Worm (Caenorhabditis elegans) whole organism, dauer: ENCODE results near the gene ZK596.3.

Experiments
- unc-62 ChIP-seq: sonication (generic microtip); optimal IDR thresholded peaks from 2 replicates; lab custom pipeline; 2017; ENCODE audit warnings: missing biosample characterization, missing genetic modification reagents, missing genetic modification characterization

The ZK596.3 gene

DNA sequence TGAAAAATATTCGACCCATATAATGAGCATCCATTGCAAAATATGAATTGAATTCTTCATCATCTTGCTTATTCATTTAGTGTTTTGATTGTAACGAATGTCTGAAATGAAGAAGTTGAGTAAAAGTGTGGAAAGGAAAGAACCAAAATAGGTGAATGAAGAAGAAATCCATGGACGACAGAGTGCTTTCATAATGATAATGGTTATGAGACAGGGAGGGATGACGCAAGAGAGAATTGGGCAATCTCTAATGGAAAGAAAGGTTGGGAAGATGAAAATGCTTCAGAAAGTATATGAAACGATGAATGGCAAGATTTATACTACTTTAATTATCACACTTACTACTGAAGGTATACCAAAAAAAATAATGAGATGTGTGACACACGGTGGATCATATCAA, at the start of gene ZK596.3:
ZK596.3 (minus strand) TSS at position 101 of the 400 bp plus-strand sequence.
- TF ChIP-seq unc-62 (GFP tag; lab: Kevin White, UChicago): no peak

DNA sequence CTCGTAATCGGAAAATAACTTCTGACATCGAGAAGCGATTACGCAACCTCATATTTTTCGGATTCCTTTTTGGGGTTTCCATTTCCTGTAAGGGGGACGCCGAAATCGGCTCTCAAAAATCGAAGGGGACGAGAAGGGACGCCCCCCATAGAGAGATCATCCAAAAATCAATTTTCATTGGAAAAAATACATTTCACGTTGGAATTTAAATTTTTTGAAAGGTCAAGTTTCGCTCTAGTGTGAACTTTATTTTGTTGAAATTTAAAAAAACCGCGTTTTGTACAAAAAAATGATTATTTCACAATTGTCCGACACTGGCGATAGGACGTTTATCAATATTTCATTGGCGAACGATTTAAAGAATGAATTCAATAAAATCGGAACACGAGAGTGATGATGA, 47.8 kb upstream of the ZK596.3 start, which contains the start of gene Y69E1A.3:
Y69E1A.3 (plus strand) TSS at position 301 of the 400 bp plus-strand sequence.
- TF ChIP-seq unc-62 (GFP tag; lab: Kevin White, UChicago): no peak

DNA sequence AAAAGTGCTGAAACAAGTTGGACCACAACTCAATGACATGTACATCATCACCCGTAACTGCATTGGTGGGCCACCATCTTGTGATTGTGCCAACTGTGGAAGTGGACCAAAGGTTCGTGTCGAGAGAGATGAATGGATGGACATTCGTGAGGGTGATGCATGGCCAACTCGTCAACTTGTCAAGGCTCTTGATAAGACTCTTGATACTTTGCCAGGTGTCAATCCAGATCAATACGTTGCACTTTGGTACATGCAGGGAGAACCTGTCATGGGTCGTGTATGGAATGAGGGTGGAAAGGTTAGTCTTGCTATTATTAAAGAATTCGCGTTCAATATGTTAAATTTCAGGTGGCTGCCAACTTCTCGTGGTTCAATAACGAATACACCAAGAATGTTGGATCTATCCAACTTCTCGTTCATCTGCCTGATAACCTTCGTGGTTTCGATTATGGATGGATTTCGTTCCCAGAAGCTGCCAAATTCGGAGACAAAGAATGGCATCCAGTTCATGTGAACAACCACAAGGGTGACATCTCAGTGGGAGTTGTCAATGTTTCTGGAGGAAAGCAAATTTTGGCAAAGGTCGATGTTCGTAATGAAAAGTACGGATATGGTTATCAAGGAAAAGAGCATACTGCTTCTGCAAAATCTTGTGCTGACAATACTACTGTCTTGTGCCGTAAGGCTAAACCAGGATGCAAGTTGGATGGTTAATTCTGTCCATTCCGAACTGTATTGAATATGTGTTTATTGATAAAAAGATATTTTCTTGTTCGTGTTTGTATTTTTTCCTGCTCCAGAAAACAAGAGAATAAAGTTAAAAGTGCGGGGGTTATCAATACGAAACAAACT, 46.4 kb upstream of the ZK596.3 start:
- no peak for TF ChIP-seq unc-62 (GFP tag; lab: Kevin White, UChicago)

DNA sequence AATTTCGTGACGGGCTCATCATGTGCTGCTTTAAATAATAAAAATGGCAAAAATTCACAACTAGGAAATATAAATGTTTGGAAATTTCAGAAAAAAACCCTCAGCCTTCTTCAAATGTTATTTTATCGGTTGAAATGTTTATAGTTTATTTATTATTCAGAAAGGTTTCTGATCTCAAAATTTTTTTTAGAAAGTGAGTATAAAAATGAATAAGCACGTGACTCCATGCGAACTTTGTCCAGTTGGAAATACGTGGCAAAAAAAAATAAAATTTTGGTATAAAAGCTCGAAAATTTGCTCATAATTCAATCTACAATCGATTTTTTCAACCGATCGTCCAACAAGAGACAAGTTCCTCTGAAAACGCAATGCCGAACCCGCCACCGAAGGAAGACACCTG, 45.3 kb upstream of the ZK596.3 start, which contains the start of gene nsph-3.1:
nsph-3.1 (plus strand) TSS at position 301 of the 400 bp plus-strand sequence.
- no peak for TF ChIP-seq unc-62 (GFP tag; lab: Kevin White, UChicago)

DNA sequence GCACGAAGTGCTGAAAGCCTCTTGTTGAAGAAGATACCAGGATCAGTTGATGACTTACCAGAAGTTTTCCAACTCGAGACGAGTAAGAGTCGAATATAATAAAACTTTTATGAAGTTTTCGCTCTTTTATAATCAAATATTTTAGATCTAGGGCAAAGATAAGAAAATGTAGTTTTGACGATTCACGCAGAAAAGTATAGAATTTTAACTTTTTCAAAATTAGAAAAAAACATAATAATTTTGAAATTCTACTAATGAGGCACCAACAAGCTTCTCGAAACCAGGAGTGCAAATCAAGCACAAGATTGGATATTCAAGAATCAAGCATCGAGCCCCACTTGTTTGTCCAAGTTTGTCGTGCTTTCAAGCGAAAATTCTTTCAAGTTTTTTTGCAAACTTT, 44.6 kb upstream of the ZK596.3 start, which contains the start of gene Y69E1A.1:
Y69E1A.1 (minus strand) TSS at position 101 of the 400 bp plus-strand sequence.
- TF ChIP-seq unc-62 (GFP tag; lab: Kevin White, UChicago): no peak

DNA sequence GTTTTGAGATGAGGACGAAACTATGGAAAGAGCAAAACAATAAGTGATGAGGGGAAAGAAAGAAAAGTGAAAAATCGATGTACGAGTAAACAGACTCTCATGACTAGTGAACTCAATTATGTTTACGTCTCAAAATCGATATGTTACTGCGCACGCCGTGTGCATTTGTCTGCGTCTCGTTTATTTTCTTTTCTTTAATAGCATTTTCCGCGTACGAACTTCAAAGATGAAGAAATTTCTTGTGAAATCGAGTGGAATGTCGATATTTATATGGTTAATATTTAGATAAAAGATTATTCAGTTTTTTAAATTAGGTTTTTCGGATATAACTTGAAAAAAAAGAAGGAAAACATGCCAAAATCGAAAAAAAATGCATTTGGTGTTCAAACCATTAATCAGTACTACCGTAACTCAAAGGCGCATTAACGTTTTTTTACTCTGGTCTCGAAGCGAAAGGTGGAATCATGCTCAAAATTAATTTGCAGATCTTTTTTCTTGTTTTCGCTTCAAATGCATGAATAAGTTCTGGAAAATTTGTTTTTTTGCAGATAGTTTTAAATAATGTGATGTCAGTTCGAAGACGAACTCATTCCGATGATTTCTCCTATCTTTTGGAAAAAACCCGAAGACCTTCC, 32.8 kb upstream of the ZK596.3 start, which contains the start of gene fic-1:
fic-1 (plus strand) TSS at position 549 of the 635 bp plus-strand sequence.
- no peak for TF ChIP-seq unc-62 (GFP tag; lab: Kevin White, UChicago)

DNA sequence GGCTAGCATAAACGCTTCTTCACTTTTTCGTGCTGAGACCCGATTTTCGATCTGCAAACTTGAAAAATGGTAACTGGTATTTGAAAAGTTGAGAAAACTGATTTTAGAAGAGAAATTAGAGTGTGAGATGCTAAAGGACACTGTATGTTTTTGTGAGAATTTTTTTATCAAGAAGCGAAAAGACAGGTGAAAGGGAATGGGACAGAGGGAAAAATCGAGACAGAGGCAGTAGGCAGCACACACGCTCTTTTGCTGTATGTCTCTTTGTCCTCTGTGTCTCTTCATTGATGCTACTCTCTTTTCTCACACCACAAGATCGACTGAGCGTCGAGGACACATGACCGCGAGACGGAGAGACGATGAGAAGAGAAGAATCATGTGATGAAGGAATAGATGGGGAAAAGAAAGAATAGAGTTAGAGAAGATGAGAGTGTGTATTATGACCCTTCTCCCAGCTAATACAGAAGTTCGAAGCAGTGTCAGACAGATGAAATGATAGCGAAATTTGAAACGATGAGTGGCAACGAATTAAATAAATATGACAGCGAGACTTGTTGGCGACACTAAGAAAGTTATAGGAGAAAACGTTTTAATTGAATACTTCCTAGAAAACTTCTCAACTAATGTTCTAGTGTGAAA, 31.8 kb upstream of the ZK596.3 start, which contains the start of gene lgg-2:
lgg-2 (minus strand) TSS at position 51 of the 639 bp plus-strand sequence.
- TF ChIP-seq unc-62 (GFP tag; lab: Kevin White, UChicago): no peak

DNA sequence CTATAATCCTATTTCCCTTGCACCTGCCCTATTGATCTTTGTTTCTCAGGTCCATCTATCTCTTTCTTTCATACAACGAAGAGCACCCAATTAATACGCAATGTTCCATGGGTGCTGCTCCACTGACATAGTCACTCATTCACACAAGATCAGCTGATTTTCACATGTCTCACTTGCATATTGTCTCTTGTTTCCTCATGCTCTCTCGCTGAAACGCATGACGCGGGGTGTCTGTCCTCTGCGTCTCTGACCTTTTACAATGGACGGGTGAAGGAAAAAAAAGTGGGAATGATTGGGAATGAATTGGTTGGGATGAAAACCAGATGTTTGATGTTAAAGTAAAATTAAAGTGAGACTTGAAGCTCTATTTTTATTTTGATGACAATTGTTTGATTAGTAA, 31.2 kb upstream of the ZK596.3 start:
- no peak for TF ChIP-seq unc-62 (GFP tag; lab: Kevin White, UChicago)

DNA sequence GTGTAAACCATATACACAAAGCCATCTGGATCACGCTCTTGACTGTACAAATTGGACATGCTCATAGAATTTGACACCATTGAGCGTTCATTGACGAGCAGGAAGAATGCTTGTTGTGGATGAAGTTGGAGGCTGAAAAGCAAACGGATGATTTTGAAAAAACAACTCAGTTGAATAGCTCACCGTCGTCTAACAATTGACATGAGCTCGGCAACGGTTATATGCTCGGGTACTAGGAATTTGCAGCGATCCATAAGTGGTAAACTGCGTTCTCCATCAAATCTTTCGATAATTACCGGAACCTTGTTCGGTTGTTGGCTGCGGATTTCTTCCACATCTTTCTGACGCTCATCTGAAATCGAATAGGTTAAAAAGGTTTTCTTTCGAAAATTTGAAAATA, 30.6 kb upstream of the ZK596.3 start:
- no peak for TF ChIP-seq unc-62 (GFP tag; lab: Kevin White, UChicago)

DNA sequence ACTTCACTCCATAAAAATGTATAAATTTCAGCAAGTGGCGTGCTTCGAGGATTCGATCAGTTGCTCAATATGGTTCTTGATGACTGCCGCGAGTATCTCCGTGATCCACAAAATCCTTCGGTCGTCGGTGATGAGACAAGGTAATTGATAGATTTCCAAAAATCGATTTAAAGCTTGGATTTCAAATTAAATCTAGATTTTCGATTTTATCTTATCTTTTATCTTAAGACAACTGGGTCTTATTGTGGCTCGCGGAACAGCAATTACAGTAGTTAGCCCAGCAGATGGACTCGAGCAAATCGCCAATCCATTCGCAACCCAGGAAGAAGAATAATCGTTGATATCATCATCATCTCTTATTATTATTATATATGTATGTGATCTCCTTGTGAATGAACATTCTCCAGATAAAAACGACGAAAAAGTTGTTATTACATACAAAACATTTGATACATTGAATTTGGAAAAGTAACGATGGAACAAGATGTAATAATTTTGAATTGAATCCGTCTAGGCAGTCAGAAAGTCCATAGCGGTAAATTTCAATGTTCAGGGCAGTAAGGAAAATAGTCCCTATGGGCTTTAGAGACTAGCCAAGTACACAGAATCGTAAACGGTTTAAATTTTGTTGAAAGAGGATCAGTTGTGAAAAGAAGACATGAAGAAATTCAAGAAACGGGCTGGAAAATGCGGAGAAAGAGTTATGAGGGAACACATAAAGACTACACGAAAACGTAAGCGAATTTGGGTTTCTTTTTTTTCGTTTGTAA, 29.8 kb upstream of the ZK596.3 start:
- no peak for TF ChIP-seq unc-62 (GFP tag; lab: Kevin White, UChicago)

DNA sequence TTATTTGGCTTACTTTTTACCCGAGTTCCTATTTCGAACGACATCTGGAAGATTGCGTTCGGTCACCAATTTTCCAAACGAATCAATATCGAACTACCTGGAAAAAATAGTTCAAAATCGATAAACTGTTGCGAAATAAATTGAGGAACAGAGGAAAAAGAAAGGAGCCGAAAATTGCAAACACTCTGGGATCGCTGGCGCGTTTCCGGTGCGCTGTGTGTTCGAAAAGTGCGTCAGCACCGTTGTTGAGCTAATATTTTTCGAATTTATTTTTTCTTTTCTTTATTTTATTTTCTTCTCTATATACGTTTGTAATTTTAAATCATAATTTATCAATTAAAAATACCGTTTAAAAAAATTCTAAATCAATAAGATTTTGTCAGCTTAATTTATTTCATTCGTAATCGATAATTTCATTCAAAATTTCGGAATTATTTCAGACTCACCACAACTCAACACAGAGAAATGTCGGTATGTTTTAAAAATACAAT, 28.9 kb upstream of the ZK596.3 start, which contains the start of the genes dnc-1 and lsm-7:
dnc-1 (minus strand) TSS at position 142 of the 491 bp plus-strand sequence.
lsm-7 (plus strand) TSS at position 441 of the 491 bp plus-strand sequence.
- no peak for TF ChIP-seq unc-62 (GFP tag; lab: Kevin White, UChicago)

DNA sequence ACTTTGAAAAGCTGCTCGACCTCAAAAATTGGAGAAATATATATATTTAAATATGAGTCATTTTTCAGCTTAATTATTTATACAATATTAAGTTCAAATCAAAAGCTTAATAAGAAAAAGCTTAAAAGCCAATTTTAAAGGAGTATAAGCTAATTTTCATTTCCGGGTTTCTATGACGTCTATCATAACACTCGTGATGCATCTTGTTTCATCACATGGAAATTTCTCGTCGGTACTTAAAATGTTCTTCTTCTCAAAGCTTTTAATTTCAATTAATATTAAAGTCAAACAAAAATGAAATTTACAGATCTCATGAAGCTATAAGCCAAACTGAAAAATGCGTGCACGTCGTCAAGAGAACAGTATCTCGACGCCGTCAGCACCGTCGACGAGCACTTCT, 15.6 kb upstream of the ZK596.3 start, which contains the start of gene rbr-2:
rbr-2 (plus strand) TSS at position 301 of the 400 bp plus-strand sequence.
- no peak for TF ChIP-seq unc-62 (GFP tag; lab: Kevin White, UChicago)

DNA sequence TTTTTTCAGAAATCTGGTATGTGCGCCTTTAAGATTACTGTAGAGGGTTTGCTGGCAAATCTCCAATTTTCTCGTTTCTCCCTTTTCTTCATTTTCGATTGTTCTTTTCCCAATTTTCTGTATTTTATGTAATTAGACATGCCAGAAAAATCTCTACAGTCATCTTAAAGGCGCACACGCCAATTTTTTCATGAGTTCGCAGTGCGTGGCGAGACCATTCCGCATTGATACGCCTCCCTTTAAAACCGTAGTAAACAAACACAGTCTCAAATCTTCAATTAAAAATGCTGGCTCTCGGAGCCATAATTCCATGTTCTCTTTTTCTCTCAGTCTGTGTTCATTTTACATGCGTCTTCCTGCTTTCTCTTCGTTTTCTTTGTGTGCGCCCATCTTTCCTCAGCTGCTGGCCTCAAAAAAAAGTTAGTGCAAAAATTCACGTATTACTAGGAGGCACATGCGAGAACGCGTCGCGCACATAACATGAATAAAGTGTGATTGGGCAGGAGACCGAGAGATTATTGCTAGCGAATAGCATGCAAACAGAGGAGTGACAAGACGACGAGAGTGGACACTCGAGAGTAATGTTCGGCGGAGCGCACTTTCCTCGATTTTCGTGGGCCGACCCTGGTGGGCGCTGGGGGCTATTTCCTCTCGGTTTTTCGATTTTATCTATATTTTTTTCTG, 14.8 kb upstream of the ZK596.3 start:
- no peak for TF ChIP-seq unc-62 (GFP tag; lab: Kevin White, UChicago)

DNA sequence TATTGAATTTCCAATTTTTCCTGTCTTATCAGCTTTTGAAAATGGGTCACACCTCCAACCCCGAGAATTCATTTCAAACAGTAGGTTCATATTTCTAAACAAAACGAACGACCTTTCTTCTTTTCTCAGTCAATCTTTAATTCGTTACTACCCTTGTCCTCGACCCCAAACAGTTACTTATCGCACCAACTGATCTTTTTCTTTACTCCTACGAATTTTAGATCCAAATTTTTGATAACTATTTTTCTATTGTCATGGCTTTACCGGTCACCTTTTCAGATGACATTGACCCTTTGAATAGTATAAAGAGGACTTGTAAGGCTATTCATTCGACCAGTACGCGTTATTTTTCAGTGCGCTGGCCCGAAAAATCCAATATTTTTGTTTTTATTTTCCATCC, 12.0 kb upstream of the ZK596.3 start:
- TF ChIP-seq unc-62 (GFP tag; lab: Kevin White, UChicago): no peak
